Worm (Caenorhabditis elegans) whole organism, L2 larva: ENCODE data around the gene ZK1307.8.

Source experiments
- R02D3.7 ChIP-seq: fragments of 150-350 bp; optimal IDR thresholded peaks from 2 replicates; lab custom pipeline; 2014; ENCODE audit warnings: missing biosample characterization, missing genetic modification characterization
- ama-1 ChIP-seq: fragments of 150-350 bp; optimal IDR thresholded peaks from 2 replicates; lab custom pipeline; 2018; ENCODE audit warnings: inconsistent platforms
- dmd-4 ChIP-seq: sonication (generic microtip); optimal IDR thresholded peaks from 2 replicates; lab custom pipeline; 2017; ENCODE audit warnings: missing biosample characterization, missing genetic modification characterization
- fos-1 ChIP-seq: fragments of 150-350 bp; optimal IDR thresholded peaks from 2 replicates; lab custom pipeline; 2014; ENCODE audit warnings: missing biosample characterization, missing genetic modification characterization
- mbf-1 ChIP-seq: sonication (generic microtip); optimal IDR thresholded peaks from 2 replicates; lab custom pipeline; 2017; ENCODE audit warnings: missing biosample characterization, missing genetic modification characterization
- mdl-1 ChIP-seq, 2 experiments: fragments of 150-350 bp in 1 of 2; sonication (generic microtip) in 1 of 2; optimal IDR thresholded peaks; 2 replicates each; lab custom pipeline; 2017; ENCODE audit warnings: missing biosample characterization in 2 of 2, missing genetic modification characterization in 2 of 2
- nhr-11 ChIP-seq: fragments of 150-350 bp; optimal IDR thresholded peaks from 2 replicates; lab custom pipeline; 2014; ENCODE audit warnings: missing biosample characterization, missing genetic modification characterization
- nhr-77 ChIP-seq: fragments of 150-350 bp; optimal IDR thresholded peaks from 2 replicates; lab custom pipeline; 2014; ENCODE audit warnings: missing biosample characterization, missing genetic modification characterization
- sem-4 ChIP-seq: fragments of 150-350 bp; optimal IDR thresholded peaks from 2 replicates; lab custom pipeline; 2014; ENCODE audit warnings: missing biosample characterization, missing genetic modification reagents, missing genetic modification characterization
- sma-3 ChIP-seq: sonication (generic microtip); optimal IDR thresholded peaks from 2 replicates; lab custom pipeline; 2016; ENCODE audit warnings: missing genetic modification reagents, missing genetic modification characterization, missing compliant biosample characterization
- sma-9 ChIP-seq, 2 experiments: fragments of 150-350 bp in 1 of 2; sonication (generic microtip) in 1 of 2; optimal IDR thresholded peaks; 2 replicates each; lab custom pipeline; 2014 to 2016; ENCODE audit warnings: missing genetic modification characterization in 2 of 2, mild to moderate bottlenecking in 1 of 2, missing biosample characterization in 1 of 2, missing compliant biosample characterization in 1 of 2, missing genetic modification reagents in 1 of 2, moderate library complexity in 1 of 2
- unc-39 ChIP-seq: fragments of 150-350 bp; optimal IDR thresholded peaks from 2 replicates; lab custom pipeline; 2014; ENCODE audit warnings: missing biosample characterization, missing genetic modification characterization
- ztf-4 ChIP-seq: fragments of 150-350 bp; optimal IDR thresholded peaks from 2 replicates; lab custom pipeline; 2014; ENCODE audit warnings: missing biosample characterization, missing genetic modification characterization

DNA sequence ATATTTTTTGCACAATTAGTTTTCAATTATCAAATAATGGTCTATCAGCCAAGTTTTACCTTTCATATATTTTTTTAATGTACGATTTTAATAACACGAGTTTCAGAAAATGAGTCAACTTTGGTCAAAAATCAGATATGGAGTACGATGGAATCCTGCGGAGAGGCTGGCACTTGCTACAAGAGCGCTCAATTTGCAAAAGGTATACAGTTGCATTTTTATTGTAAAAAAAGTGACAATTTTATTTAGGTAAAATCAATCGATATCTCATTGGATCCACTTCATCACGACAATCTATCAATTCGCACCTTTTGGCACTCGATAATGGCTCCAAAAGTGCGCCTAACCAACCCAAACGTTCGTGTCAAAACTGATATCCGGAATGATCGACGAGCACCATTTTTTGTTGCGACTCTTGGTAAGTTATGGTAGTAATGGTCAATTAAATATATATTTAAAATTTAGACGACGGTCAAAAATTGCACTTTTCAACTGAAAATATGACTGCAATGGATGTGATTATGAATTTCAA lies 26.8 kb upstream of the ZK1307.8 start, which contains the start of gene mrpl-53:
- TF ChIP-seq dmd-4 (tag; lab: Kevin White, UChicago), result no peak
- no peak for TF ChIP-seq R02D3.7 (tag; lab: Kevin White, UChicago)
- no peak for TF ChIP-seq ztf-4 (tag; lab: Kevin White, UChicago)
- TF ChIP-seq ama-1 (lab: Kevin White, UChicago), result peak; percentile 5
- no peak for TF ChIP-seq unc-39 (tag; lab: Kevin White, UChicago)
- peak; percentile 30 for TF ChIP-seq sma-3 (GFP tag; lab: Kevin White, UChicago)
- TF ChIP-seq nhr-11 (tag; lab: Kevin White, UChicago), result no peak
- no peak for TF ChIP-seq fos-1 (tag; lab: Kevin White, UChicago)
- no peak for TF ChIP-seq nhr-77 (tag; lab: Kevin White, UChicago)
- TF ChIP-seq sem-4, result no peak
- TF ChIP-seq mdl-1 (tag; optimal IDR thresholded peaks at IDR 0.05; lab: Kevin White, UChicago), result no peak
- TF ChIP-seq sma-9 (GFP tag; optimal IDR thresholded peaks at IDR 0.05; lab: Kevin White, UChicago), result peak; percentile 5
- TF ChIP-seq sma-9 (tag; optimal IDR thresholded peaks at IDR 0.05; lab: Kevin White, UChicago), result no peak
- no peak for TF ChIP-seq mbf-1 (tag; lab: Kevin White, UChicago)
